Fruit fly (Drosophila melanogaster) Kc167 (cell line): ENCODE results near the gene Lsp1gamma.

Source experiments
- Myc ChIP-seq: fragments of >200 bp; optimal IDR thresholded peaks from 2 replicates; lab custom pipeline; 2017; ENCODE audit warnings: missing external identifiers
- Sin3A ChIP-seq: fragments of >200 bp; optimal IDR thresholded peaks from 2 replicates; lab custom pipeline; 2018; ENCODE audit warnings: missing external identifiers
- h ChIP-seq: fragments of >200 bp; optimal IDR thresholded peaks from 3 replicates; lab custom pipeline; 2018; ENCODE audit warnings: missing external identifiers
- insv ChIP-seq: fragments of >200 bp; optimal IDR thresholded peaks from 3 replicates; lab custom pipeline; 2018; ENCODE audit warnings: missing external identifiers
- psq ChIP-seq: fragments of >200 bp; optimal IDR thresholded peaks from 2 replicates; lab custom pipeline; 2017; ENCODE audit warnings: missing external identifiers
- ttk ChIP-seq: sonication (Bioruptor generic); optimal IDR thresholded peaks from 2 replicates; lab custom pipeline; 2017; ENCODE audit warnings: missing external identifiers

dm6 chr3L:49732-50131 lies 16.5 kb upstream of the Lsp1gamma start:
- no peak for TF ChIP-seq h (lab: Kevin White, UChicago)
- no peak for TF ChIP-seq Myc
- no peak for TF ChIP-seq psq
- no peak for TF ChIP-seq ttk (lab: Kevin White, UChicago)
- no peak for TF ChIP-seq Sin3A (lab: Kevin White, UChicago)
- TF ChIP-seq insv = no peak
